Fruit fly (Drosophila melanogaster): Measurements from ENCODE around the gene CG16721.

dm6 chrX:5847544-5847943 is 32.1 kb upstream of the CG16721 start:
- TF ChIP-seq CG14655 (GFP tag; optimal IDR thresholded peaks at IDR 0.05) (no peak), EcR (GFP tag; optimal IDR thresholded peaks at IDR 0.05) (no peak), CG13204 (GFP tag; optimal IDR thresholded peaks at IDR 0.05) (no peak), CG8159 (tag; optimal IDR thresholded peaks at IDR 0.05) (no peak), Pif1B (GFP tag; optimal IDR thresholded peaks at IDR 0.05) (no peak), gl (tag; optimal IDR thresholded peaks at IDR 0.05) (no peak), CG4496 (GFP tag; IDR thresholded peaks at IDR 0.05) (no peak)

All from whole organism, pupa.